Worm (Caenorhabditis elegans) whole organism, L1 larva: ENCODE data around the gene msp-59.

Source experiments
- dpl-1 ChIP-seq, 3 experiments: fragments of 150-350 bp in 2 of 3; sonication (generic microtip) in 1 of 3; optimal IDR thresholded peaks; 2 replicates each; lab custom pipeline; 2014 to 2017; ENCODE audit warnings: missing biosample characterization in 3 of 3, missing genetic modification characterization in 3 of 3, missing genetic modification reagents in 3 of 3
- elt-2 ChIP-seq: sonication (generic microtip); optimal IDR thresholded peaks from 2 replicates; lab custom pipeline; 2016; ENCODE audit warnings: missing genetic modification characterization, mild to moderate bottlenecking, inconsistent platforms, missing compliant biosample characterization, missing genetic modification reagents
- fkh-10 ChIP-seq: sonication (generic microtip); optimal IDR thresholded peaks from 2 replicates; lab custom pipeline; 2017; ENCODE audit warnings: missing biosample characterization, missing genetic modification reagents, missing genetic modification characterization
- irx-1 ChIP-seq: sonication (generic microtip); optimal IDR thresholded peaks from 2 replicates; lab custom pipeline; 2016; ENCODE audit warnings: missing genetic modification characterization, missing compliant biosample characterization
- nhr-11 ChIP-seq: fragments of 150-350 bp; optimal IDR thresholded peaks from 2 replicates; lab custom pipeline; 2014; ENCODE audit warnings: missing biosample characterization, missing genetic modification characterization
- nhr-12 ChIP-seq: sonication (generic microtip); optimal IDR thresholded peaks from 2 replicates; lab custom pipeline; 2017; ENCODE audit warnings: missing biosample characterization, missing genetic modification characterization
- nhr-19 ChIP-seq: fragments of 200-800 bp; sonication (Bioruptor generic); conservative IDR thresholded peaks from 2 replicates; pipeline ENCODE4 v1.3.6; 2022; ENCODE audit warnings: missing genetic modification characterization, missing compliant biosample characterization
- nhr-237 ChIP-seq: fragments of 150-350 bp; optimal IDR thresholded peaks from 2 replicates; lab custom pipeline; 2014; ENCODE audit warnings: missing biosample characterization, missing genetic modification characterization
- nhr-76 ChIP-seq: sonication (generic microtip); optimal IDR thresholded peaks from 2 replicates; lab custom pipeline; 2017; ENCODE audit warnings: missing biosample characterization, missing genetic modification characterization
- tbx-2 ChIP-seq: sonication (generic microtip); optimal IDR thresholded peaks from 2 replicates; lab custom pipeline; 2016; ENCODE audit warnings: missing genetic modification characterization, missing compliant biosample characterization
- xbp-1 ChIP-seq: sonication (generic microtip); optimal IDR thresholded peaks from 2 replicates; lab custom pipeline; 2016; ENCODE audit warnings: missing genetic modification characterization, missing compliant biosample characterization
- ztf-4 ChIP-seq: fragments of 150-350 bp; optimal IDR thresholded peaks from 2 replicates; lab custom pipeline; 2014; ENCODE audit warnings: missing biosample characterization, missing genetic modification characterization

ce11 chrIV:5337649-5338048 lies 24.7 kb upstream of the msp-59 start:
- TF ChIP-seq fkh-10, result no peak
- TF ChIP-seq nhr-237 (tag; lab: Kevin White, UChicago), result no peak
- no peak for TF ChIP-seq tbx-2 (tag; lab: Kevin White, UChicago)
- no peak for TF ChIP-seq dpl-1 (GFP tag; optimal IDR thresholded peaks at IDR 0.05; lab: Kevin White, UChicago)
- no peak for TF ChIP-seq nhr-11 (tag; lab: Kevin White, UChicago)
- no peak for TF ChIP-seq nhr-12 (tag; lab: Kevin White, UChicago)
- TF ChIP-seq elt-2 (tag; lab: Kevin White, UChicago), result no peak
- no peak for TF ChIP-seq irx-1 (tag; lab: Kevin White, UChicago)
- no peak for TF ChIP-seq nhr-19 (GFP tag; lab: Robert Waterston, UW)
- TF ChIP-seq ztf-4 (tag; lab: Kevin White, UChicago), result no peak
- no peak for TF ChIP-seq nhr-76 (tag; lab: Kevin White, UChicago)
- no peak for TF ChIP-seq xbp-1 (tag; lab: Kevin White, UChicago)
